Fruit fly (Drosophila melanogaster): ENCODE measurements around the gene Nha1.

Gene Nha1

dm6 chr2L:6851963-6852671 is 18.1 kb downstream of the Nha1 start, which contains the start of gene Rca1 (continued):
- no peak for TF ChIP-seq CG6791 (GFP tag; IDR thresholded peaks at IDR 0.05; ENCODE audit: partially characterized antibody)
- no peak for TF ChIP-seq Pdp1 (GFP tag; optimal IDR thresholded peaks at IDR 0.05)
- no peak for TF ChIP-seq CG7987 (GFP tag; optimal IDR thresholded peaks at IDR 0.05)
- no peak for TF ChIP-seq Doc2 (GFP tag; IDR thresholded peaks at IDR 0.05)
- TF ChIP-seq peb (GFP tag; IDR thresholded peaks at IDR 0.05): no peak
- no peak for TF ChIP-seq gce (GFP tag; IDR thresholded peaks at IDR 0.05)
- TF ChIP-seq tll (GFP tag; optimal IDR thresholded peaks at IDR 0.05): peak in 1 of 2 experiments; percentile 14
- TF ChIP-seq crol (GFP tag; IDR thresholded peaks at IDR 0.05): no peak
- no peak for TF ChIP-seq slbo (GFP tag; IDR thresholded peaks at IDR 0.05)
- no peak for TF ChIP-seq aop (GFP tag; IDR thresholded peaks at IDR 0.05)
- no peak for TF ChIP-seq D19A (tag; optimal IDR thresholded peaks at IDR 0.05)
- TF ChIP-seq CG1602 (GFP tag; optimal IDR thresholded peaks at IDR 0.05): no peak
- peak; percentile 65; the same call in 2 of the 3 replicates for TF ChIP-seq knrl (GFP tag; IDR thresholded peaks at IDR 0.05; ENCODE audit: partially characterized antibody)
- no peak for TF ChIP-seq CG12744 (GFP tag; optimal IDR thresholded peaks at IDR 0.05)
- no peak for TF ChIP-seq hth (optimal IDR thresholded peaks at IDR 0.05)
- no peak for TF ChIP-seq B-H2 (GFP tag; optimal IDR thresholded peaks at IDR 0.05)
- no peak for TF ChIP-seq hkb (optimal IDR thresholded peaks at IDR 0.05)
- TF ChIP-seq hkb (GFP tag; IDR thresholded peaks at IDR 0.05): no peak
- TF ChIP-seq CG12236 (GFP tag; optimal IDR thresholded peaks at IDR 0.05): no peak
- TF ChIP-seq CG16815 (GFP tag; optimal IDR thresholded peaks at IDR 0.05): no peak
- no peak for TF ChIP-seq dm (GFP tag; optimal IDR thresholded peaks at IDR 0.05)
- TF ChIP-seq Camta (GFP tag; optimal IDR thresholded peaks at IDR 0.05): no peak
- TF ChIP-seq ems (GFP tag; optimal IDR thresholded peaks at IDR 0.05): no peak
- TF ChIP-seq az2 (GFP tag; optimal IDR thresholded peaks at IDR 0.05): no peak
- TF ChIP-seq fd64A (GFP tag; optimal IDR thresholded peaks at IDR 0.05): no peak
- no peak for TF ChIP-seq Aef1 (GFP tag; IDR thresholded peaks at IDR 0.05)
- TF ChIP-seq CG10274 (GFP tag; optimal IDR thresholded peaks at IDR 0.05): no peak
- no peak for TF ChIP-seq shn (GFP tag; optimal IDR thresholded peaks at IDR 0.05)
- no peak for TF ChIP-seq Neu2 (GFP tag; optimal IDR thresholded peaks at IDR 0.05; ENCODE audit: borderline replicate concordance)
- TF ChIP-seq cg (GFP tag; optimal IDR thresholded peaks at IDR 0.05): no peak
- TF ChIP-seq psq (GFP tag; optimal IDR thresholded peaks at IDR 0.05): no peak
- no peak for TF ChIP-seq Atf-2 (GFP tag; optimal IDR thresholded peaks at IDR 0.05)
- TF ChIP-seq CG4730 (GFP tag; IDR thresholded peaks at IDR 0.05): no peak
- TF ChIP-seq CG10543 (GFP tag; optimal IDR thresholded peaks at IDR 0.05): no peak
- no peak for TF ChIP-seq Nf-YB (GFP tag; optimal IDR thresholded peaks at IDR 0.05)
- TF ChIP-seq CG2116 (GFP tag; optimal IDR thresholded peaks at IDR 0.05): peak; percentile 66
- no peak for TF ChIP-seq CG31365 (tag; optimal IDR thresholded peaks at IDR 0.05)
- TF ChIP-seq CG11696 (GFP tag; IDR thresholded peaks at IDR 0.05): no peak
- no peak for TF ChIP-seq gcm2 (GFP tag; optimal IDR thresholded peaks at IDR 0.05)
- TF ChIP-seq HLHmδ (GFP tag; optimal IDR thresholded peaks at IDR 0.05): no peak
- TF ChIP-seq chm (GFP tag; IDR thresholded peaks at IDR 0.05): no peak
- no peak for TF ChIP-seq Atf6 (GFP tag; IDR thresholded peaks at IDR 0.05)
- no peak for TF ChIP-seq crc (GFP tag; optimal IDR thresholded peaks at IDR 0.05)
- TF ChIP-seq vvl (GFP tag; IDR thresholded peaks at IDR 0.05): no peak
- TF ChIP-seq unc-4 (GFP tag; IDR thresholded peaks at IDR 0.05; ENCODE audit: partially characterized antibody): peak; percentile 44; the same call in 1 of the 2 replicates
- peak; percentile 30 for TF ChIP-seq kay (GFP tag; optimal IDR thresholded peaks at IDR 0.05)
- TF ChIP-seq CG1647 (GFP tag; optimal IDR thresholded peaks at IDR 0.05): no peak
- TF ChIP-seq gt (GFP tag; IDR thresholded peaks at IDR 0.05): no peak
- TF ChIP-seq Lhr (GFP tag; optimal IDR thresholded peaks at IDR 0.05): peak; percentile 82
- TF ChIP-seq Opbp (GFP tag; IDR thresholded peaks at IDR 0.05; ENCODE audit: partially characterized antibody): 0 out of 3 replicates have a peak, but pooled peaks have one; percentile 48
- TF ChIP-seq CG30403 (GFP tag; optimal IDR thresholded peaks at IDR 0.05): peak; percentile 1
